Fruit fly (Drosophila melanogaster) whole organism, embryonic: ENCODE results near the gene CG2652.

Source experiments
- BEAF-32 ChIP-seq: fragments of 200-800 bp; sonication (Bioruptor generic); optimal IDR thresholded peaks from 3 replicates; lab custom pipeline; 2017; ENCODE audit warnings: missing biosample characterization, missing genetic modification characterization, mild to moderate bottlenecking, moderate library complexity, missing genetic modification reagents
- Bdp1 ChIP-seq: fragments of 200-800 bp; sonication (Bioruptor generic); optimal IDR thresholded peaks from 3 replicates; lab custom pipeline; 2016; ENCODE audit warnings: missing biosample characterization, missing genetic modification characterization
- CG10209 ChIP-seq: fragments of 200-800 bp; sonication (Bioruptor generic); optimal IDR thresholded peaks from 3 replicates; lab custom pipeline; 2017; ENCODE audit warnings: missing biosample characterization, mild to moderate bottlenecking, missing genetic modification characterization, missing genetic modification reagents
- CG10366 ChIP-seq: fragments of 200-800 bp; sonication (Bioruptor generic); IDR thresholded peaks from 2 replicates; pipeline ENCODE4 v1.3.6; 2022; ENCODE audit warnings: missing biosample characterization, missing genetic modification characterization
- CG10959 ChIP-seq: fragments of 200-800 bp; sonication (Bioruptor generic); IDR thresholded peaks from 2 replicates; pipeline ENCODE4 v1.3.6; 2022; ENCODE audit warnings: missing biosample characterization, missing genetic modification characterization
- CG12155 ChIP-seq: fragments of 200-800 bp; sonication (Bioruptor generic); optimal IDR thresholded peaks from 3 replicates; lab custom pipeline; 2016; ENCODE audit warnings: missing biosample characterization, missing genetic modification characterization
- CG12744 ChIP-seq: fragments of 200-800 bp; sonication (Bioruptor generic); optimal IDR thresholded peaks from 2 replicates; lab custom pipeline; 2016; ENCODE audit warnings: missing biosample characterization, missing genetic modification characterization
- CG13424 ChIP-seq: fragments of 200-800 bp; sonication (Bioruptor generic); optimal IDR thresholded peaks from 2 replicates; lab custom pipeline; 2019; ENCODE audit warnings: missing biosample characterization, mild to moderate bottlenecking, missing genetic modification characterization, moderate library complexity
- CG15073 ChIP-seq: fragments of 200-800 bp; sonication (Bioruptor generic); optimal IDR thresholded peaks from 2 replicates; lab custom pipeline; 2016; ENCODE audit warnings: missing biosample characterization, missing genetic modification characterization
- CG1529 ChIP-seq: fragments of 200-800 bp; sonication (Bioruptor generic); optimal IDR thresholded peaks from 3 replicates; lab custom pipeline; 2018; ENCODE audit warnings: missing biosample characterization, missing genetic modification characterization
- CG18011 ChIP-seq: fragments of 200-800 bp; sonication (Bioruptor generic); optimal IDR thresholded peaks from 2 replicates; lab custom pipeline; 2017; ENCODE audit warnings: missing biosample characterization, missing genetic modification characterization, mild to moderate bottlenecking, moderate library complexity, missing genotype
- CG2116 ChIP-seq: fragments of 200-800 bp; sonication (Bioruptor generic); optimal IDR thresholded peaks from 3 replicates; lab custom pipeline; 2018; ENCODE audit warnings: missing biosample characterization, mild to moderate bottlenecking, missing genetic modification characterization
- CG31365 ChIP-seq: fragments of 200-800 bp; sonication (Bioruptor generic); optimal IDR thresholded peaks from 2 replicates; lab custom pipeline; 2018; ENCODE audit warnings: missing biosample characterization, mild to moderate bottlenecking, missing genetic modification characterization
- CG32772 ChIP-seq: fragments of 200-800 bp; sonication (Bioruptor generic); IDR thresholded peaks from 2 replicates; pipeline ENCODE4 v1.3.6; 2022; ENCODE audit warnings: missing biosample characterization, missing genetic modification characterization
- CG3407 ChIP-seq: fragments of 200-800 bp; sonication (Bioruptor generic); optimal IDR thresholded peaks from 2 replicates; lab custom pipeline; 2018; ENCODE audit warnings: missing biosample characterization, mild to moderate bottlenecking, missing genetic modification characterization
- CG3847 ChIP-seq: fragments of 200-800 bp; sonication (Bioruptor generic); IDR thresholded peaks from 2 replicates; pipeline ENCODE4 v1.3.6; 2022; ENCODE audit warnings: missing biosample characterization, missing genetic modification characterization
- CG4730 ChIP-seq: fragments of 200-800 bp; sonication (Bioruptor generic); IDR thresholded peaks from 2 replicates; pipeline ENCODE4 v1.3.6; 2022; ENCODE audit warnings: missing biosample characterization, missing genetic modification characterization
- CG7556 ChIP-seq: fragments of 200-800 bp; sonication (Bioruptor generic); optimal IDR thresholded peaks from 2 replicates; lab custom pipeline; 2017; ENCODE audit warnings: missing biosample characterization, mild to moderate bottlenecking, missing genetic modification characterization
- CG8944 ChIP-seq: fragments of 200-800 bp; sonication (Bioruptor generic); optimal IDR thresholded peaks from 3 replicates; lab custom pipeline; 2016; ENCODE audit warnings: missing biosample characterization, missing genetic modification characterization
- CTCF ChIP-seq: fragments of 200-800 bp; sonication (Bioruptor generic); optimal IDR thresholded peaks from 2 replicates; lab custom pipeline; 2017; ENCODE audit warnings: missing biosample characterization, mild to moderate bottlenecking, missing genetic modification characterization, moderate library complexity
- E2f1 ChIP-seq: fragments of 200-800 bp; sonication (Bioruptor generic); IDR thresholded peaks from 2 replicates; pipeline ENCODE4 v1.3.6; 2022; ENCODE audit warnings: missing biosample characterization, missing genetic modification characterization
- Elba2 ChIP-seq: fragments of 200-800 bp; sonication (Bioruptor generic); optimal IDR thresholded peaks from 3 replicates; lab custom pipeline; 2016; ENCODE audit warnings: missing biosample characterization, missing genetic modification characterization
- Hr78 ChIP-seq, 2 experiments: fragments of 200-800 bp in 1 of 2; fragments of >200 bp in 1 of 2; sonication (Bioruptor generic) in 1 of 2; optimal IDR thresholded peaks; 2 replicates each; lab custom pipeline; 2017 to 2019; ENCODE audit warnings: missing biosample characterization in 2 of 2, missing genetic modification characterization in 2 of 2, mild to moderate bottlenecking in 1 of 2, moderate library complexity in 1 of 2
- Jarid2 ChIP-seq: fragments of 200-800 bp; sonication (Bioruptor generic); optimal IDR thresholded peaks from 3 replicates; lab custom pipeline; 2017; ENCODE audit warnings: mild to moderate bottlenecking, missing biosample characterization, missing genetic modification reagents, missing genetic modification characterization
- Max ChIP-seq: fragments of 200-800 bp; sonication (Bioruptor generic); optimal IDR thresholded peaks from 2 replicates; lab custom pipeline; 2016; ENCODE audit warnings: missing biosample characterization, mild to moderate bottlenecking, missing genetic modification characterization
- NFAT ChIP-seq: fragments of 200-800 bp; sonication (Bioruptor generic); IDR thresholded peaks from 2 replicates; pipeline ENCODE4 v1.3.6; 2022; ENCODE audit warnings: missing biosample characterization, missing genetic modification characterization
- NK7.1 ChIP-seq: fragments of 200-800 bp; sonication (Bioruptor generic); optimal IDR thresholded peaks from 3 replicates; lab custom pipeline; 2016; ENCODE audit warnings: missing biosample characterization, missing genetic modification characterization
- Nf-YA ChIP-seq: fragments of 200-800 bp; sonication (Bioruptor generic); IDR thresholded peaks from 2 replicates; pipeline ENCODE4 v1.3.6; 2022; ENCODE audit warnings: missing biosample characterization, missing genetic modification characterization
- Scr ChIP-seq: fragments of 200-800 bp; sonication (Bioruptor generic); IDR thresholded peaks from 2 replicates; pipeline ENCODE4 v1.3.6; 2022; ENCODE audit warnings: missing biosample characterization, missing genetic modification characterization; ENCODE audit not compliant: partially characterized antibody
- Six4 ChIP-seq: fragments of 200-800 bp; sonication (Bioruptor generic); optimal IDR thresholded peaks from 2 replicates; lab custom pipeline; 2016; ENCODE audit warnings: missing biosample characterization, missing genetic modification characterization
- Sox100B ChIP-seq: fragments of 200-800 bp; sonication (Bioruptor generic); optimal IDR thresholded peaks from 3 replicates; lab custom pipeline; 2018; ENCODE audit warnings: missing biosample characterization, mild to moderate bottlenecking, missing genetic modification characterization
- Sry-β ChIP-seq: fragments of 200-800 bp; sonication (Bioruptor generic); optimal IDR thresholded peaks from 2 replicates; lab custom pipeline; 2018; ENCODE audit warnings: missing biosample characterization, mild to moderate bottlenecking, missing genetic modification characterization, moderate library complexity
- Stat92E ChIP-seq, 3 experiments: fragments of >200 bp in 2 of 3; fragments of 200-800 bp in 1 of 3; sonication (Bioruptor generic) in 1 of 3; optimal IDR thresholded peaks; 2 replicates each; lab custom pipeline; 2017 to 2019; ENCODE audit warnings: missing biosample characterization in 3 of 3, missing genetic modification characterization in 3 of 3, mild to moderate bottlenecking in 1 of 3, moderate library complexity in 1 of 3
- ap ChIP-seq: fragments of 200-800 bp; sonication (Bioruptor generic); IDR thresholded peaks from 2 replicates; pipeline ENCODE4 v1.3.6; 2022; ENCODE audit warnings: missing biosample characterization, missing genetic modification characterization
- ase ChIP-seq: fragments of 200-800 bp; sonication (Bioruptor generic); IDR thresholded peaks from 3 replicates; pipeline ENCODE4 v1.3.6; 2022; ENCODE audit warnings: missing biosample characterization, missing genetic modification characterization
- cato ChIP-seq: fragments of 200-800 bp; sonication (Bioruptor generic); optimal IDR thresholded peaks from 2 replicates; lab custom pipeline; 2016; ENCODE audit warnings: missing biosample characterization, missing genetic modification characterization, borderline replicate concordance
- caup ChIP-seq: fragments of 200-800 bp; sonication (Bioruptor generic); optimal IDR thresholded peaks from 3 replicates; lab custom pipeline; 2017; ENCODE audit warnings: missing biosample characterization, mild to moderate bottlenecking, missing genetic modification characterization, moderate library complexity; ENCODE audit not compliant: severe bottlenecking
- crp ChIP-seq, 2 experiments: fragments of 200-800 bp; sonication (Bioruptor generic); optimal IDR thresholded peaks; 2 replicates in 1 of 2; 3 replicates in 1 of 2; lab custom pipeline; 2017; ENCODE audit warnings: missing biosample characterization in 2 of 2, missing genetic modification characterization in 2 of 2, mild to moderate bottlenecking in 1 of 2, moderate library complexity in 1 of 2
- dmrt11E ChIP-seq: fragments of 200-800 bp; sonication (Bioruptor generic); optimal IDR thresholded peaks from 3 replicates; lab custom pipeline; 2018; ENCODE audit warnings: missing biosample characterization, mild to moderate bottlenecking, missing genetic modification characterization, moderate library complexity
- fd96Cb ChIP-seq: fragments of 200-800 bp; sonication (Bioruptor generic); optimal IDR thresholded peaks from 2 replicates; lab custom pipeline; 2018; ENCODE audit warnings: missing biosample characterization, mild to moderate bottlenecking, missing genetic modification characterization, moderate library complexity
- fru ChIP-seq: fragments of >200 bp; optimal IDR thresholded peaks from 2 replicates; lab custom pipeline; 2017
- hbn ChIP-seq: fragments of 200-800 bp; sonication (Bioruptor generic); IDR thresholded peaks from 2 replicates; pipeline ENCODE4 v1.3.6; 2022; ENCODE audit warnings: missing biosample characterization, missing genetic modification characterization; ENCODE audit not compliant: partially characterized antibody
- ind ChIP-seq: fragments of 200-800 bp; sonication (Bioruptor generic); optimal IDR thresholded peaks from 3 replicates; lab custom pipeline; 2016; ENCODE audit warnings: missing biosample characterization, missing genetic modification characterization
- ken ChIP-seq: fragments of 200-800 bp; sonication (Bioruptor generic); IDR thresholded peaks from 3 replicates; pipeline ENCODE4 v1.3.6; 2022; ENCODE audit warnings: missing biosample characterization, missing genetic modification characterization
- lmd ChIP-seq: fragments of 200-800 bp; sonication (Bioruptor generic); IDR thresholded peaks from 2 replicates; pipeline ENCODE4 v1.3.6; 2022; ENCODE audit warnings: missing biosample characterization, missing genetic modification characterization
- pb ChIP-seq: fragments of 200-800 bp; sonication (Bioruptor generic); optimal IDR thresholded peaks from 3 replicates; lab custom pipeline; 2016; ENCODE audit warnings: missing biosample characterization, missing genetic modification characterization
- pfk ChIP-seq: fragments of 200-800 bp; sonication (Bioruptor generic); optimal IDR thresholded peaks from 2 replicates; lab custom pipeline; 2018; ENCODE audit warnings: missing biosample characterization, mild to moderate bottlenecking, missing genetic modification characterization, moderate library complexity
- ranshi ChIP-seq: fragments of 200-800 bp; sonication (Bioruptor generic); IDR thresholded peaks from 2 replicates; pipeline ENCODE4 v1.3.6; 2022; ENCODE audit warnings: missing biosample characterization, missing genetic modification characterization
- scrt ChIP-seq: fragments of 200-800 bp; sonication (Bioruptor generic); optimal IDR thresholded peaks from 2 replicates; lab custom pipeline; 2018; ENCODE audit warnings: missing biosample characterization, mild to moderate bottlenecking, missing genetic modification characterization, moderate library complexity
- slou ChIP-seq: fragments of 200-800 bp; sonication (Bioruptor generic); optimal IDR thresholded peaks from 3 replicates; lab custom pipeline; 2016; ENCODE audit warnings: missing biosample characterization, missing genetic modification characterization
- tup ChIP-seq: fragments of 200-800 bp; sonication (Bioruptor generic); optimal IDR thresholded peaks from 2 replicates; lab custom pipeline; 2016; ENCODE audit warnings: missing biosample characterization, mild to moderate bottlenecking, missing genetic modification characterization, moderate library complexity

The CG2652 gene

dm6 chrX:2732127-2732526 is 49.4 kb upstream of the CG2652 start, which contains the start of the genes ttm50 and CG2712 (continued):
- TF ChIP-seq CG1529 (GFP tag; lab: Kevin White, UChicago) (no peak), Nf-YA (GFP tag; lab: Robert Waterston, UW) (no peak), CG18011 (GFP tag; lab: Kevin White, UChicago) (no peak), hbn (GFP tag; lab: Robert Waterston, UW) (no peak), Elba2 (GFP tag; lab: Kevin White, UChicago) (no peak), ken (GFP tag; lab: Robert Waterston, UW) (0 out of 3 replicates have a peak, but pooled peaks have one; percentile 54), CG31365 (no peak), pb (no peak), dmrt11E (tag; lab: Kevin White, UChicago) (peak; percentile 58), slou (no peak), CG12155 (GFP tag; lab: Kevin White, UChicago) (no peak), Max (GFP tag; lab: Kevin White, UChicago) (peak; percentile 87), ranshi (GFP tag; lab: Robert Waterston, UW) (peak; percentile 29; the same call in 1 of the 2 replicates), Sry-β (GFP tag; lab: Kevin White, UChicago) (peak; percentile 98), Scr (peak; percentile 42; the same call in 1 of the 2 replicates), CTCF (GFP tag; lab: Kevin White, UChicago) (no peak), CG15073 (GFP tag; lab: Kevin White, UChicago) (no peak), CG3407 (GFP tag; lab: Kevin White, UChicago) (no peak), CG10366 (no peak; the same call in 1 of the 2 replicates), CG32772 (GFP tag; lab: Robert Waterston, UW) (no peak), caup (GFP tag; lab: Kevin White, UChicago) (peak; percentile 51), Six4 (GFP tag; lab: Kevin White, UChicago) (peak; percentile 13), cato (GFP tag; lab: Kevin White, UChicago) (peak; percentile 45), CG4730 (no peak), ap (no peak), ase (GFP tag; lab: Robert Waterston, UW) (0 out of 3 replicates have a peak, but pooled peaks have one; percentile 32), Hr78 (GFP tag; optimal IDR thresholded peaks at IDR 0.05; lab: Kevin White, UChicago) (no peak), Stat92E (GFP tag; optimal IDR thresholded peaks at IDR 0.05; lab: Kevin White, UChicago) (no peak), ind (peak; percentile 63), Sox100B (GFP tag; lab: Kevin White, UChicago) (no peak), CG3847 (GFP tag; lab: Robert Waterston, UW) (peak; percentile 57), lmd (GFP tag; lab: Robert Waterston, UW) (peak; percentile 58; the same call in 1 of the 2 replicates), scrt (no peak), CG7556 (GFP tag; lab: Kevin White, UChicago) (peak; percentile 48), E2f1 (peak; percentile 33; the same call in 1 of the 2 replicates), CG2116 (peak; percentile 55), NK7.1 (GFP tag; lab: Kevin White, UChicago) (no peak), tup (GFP tag; lab: Kevin White, UChicago) (no peak), fd96Cb (tag; lab: Kevin White, UChicago) (peak; percentile 33), CG13424 (peak; percentile 73), pfk (no peak), NFAT (GFP tag; lab: Robert Waterston, UW) (peak; percentile 27; the same call in 1 of the 2 replicates), Bdp1 (no peak), BEAF-32 (GFP tag; lab: Kevin White, UChicago) (peak; percentile 52), fru (lab: Kevin White, UChicago) (no peak), Jarid2 (GFP tag; lab: Kevin White, UChicago) (no peak), crp (GFP tag; optimal IDR thresholded peaks at IDR 0.05; lab: Kevin White, UChicago) (peak; percentile 57 to 93), CG10209 (GFP tag; lab: Kevin White, UChicago) (no peak), CG10959 (GFP tag; lab: Robert Waterston, UW) (no peak), CG12744 (no peak), CG8944 (GFP tag; lab: Kevin White, UChicago) (no peak)
